Fruit fly (Drosophila melanogaster) whole organism, embryonic: ENCODE measurements around the gene CstF50.

ENCODE experiments used
- BEAF-32 ChIP-seq: fragments of 200-800 bp; sonication (Bioruptor generic); optimal IDR thresholded peaks from 3 replicates; lab custom pipeline; 2017; ENCODE audit warnings: missing biosample characterization, missing genetic modification characterization, mild to moderate bottlenecking, moderate library complexity, missing genetic modification reagents
- CG10267 ChIP-seq: fragments of 200-800 bp; sonication (Bioruptor generic); optimal IDR thresholded peaks from 2 replicates; lab custom pipeline; 2018; ENCODE audit warnings: missing biosample characterization, mild to moderate bottlenecking, missing genetic modification characterization, moderate library complexity
- CG10462 ChIP-seq: fragments of 200-800 bp; sonication (Bioruptor generic); optimal IDR thresholded peaks from 2 replicates; lab custom pipeline; 2016; ENCODE audit warnings: missing biosample characterization, missing genetic modification characterization
- CG13123 ChIP-seq: fragments of 200-800 bp; sonication (Bioruptor generic); optimal IDR thresholded peaks from 2 replicates; lab custom pipeline; 2016; ENCODE audit warnings: missing biosample characterization, missing genetic modification characterization
- CG15514 ChIP-seq: fragments of 200-800 bp; sonication (Bioruptor generic); optimal IDR thresholded peaks from 3 replicates; lab custom pipeline; 2017; ENCODE audit warnings: missing biosample characterization, missing genetic modification characterization, mild to moderate bottlenecking, moderate library complexity, missing genetic modification reagents
- CG17328 ChIP-seq: fragments of 200-800 bp; sonication (Bioruptor generic); IDR thresholded peaks from 2 replicates; pipeline ENCODE4 v1.3.6; 2022; ENCODE audit warnings: missing biosample characterization, missing genetic modification characterization
- CG18599 ChIP-seq: fragments of 200-800 bp; sonication (Bioruptor generic); optimal IDR thresholded peaks from 3 replicates; lab custom pipeline; 2017; ENCODE audit warnings: missing biosample characterization, missing genetic modification characterization, mild to moderate bottlenecking, moderate library complexity, missing genetic modification reagents
- CG2199 ChIP-seq: fragments of 200-800 bp; sonication (Bioruptor generic); IDR thresholded peaks from 3 replicates; pipeline ENCODE4 v1.3.6; 2022; ENCODE audit warnings: missing biosample characterization, missing genetic modification characterization
- CG2712 ChIP-seq: fragments of 200-800 bp; optimal IDR thresholded peaks from 3 replicates; lab custom pipeline; 2019; ENCODE audit warnings: missing biosample characterization, mild to moderate bottlenecking, missing genetic modification characterization, moderate library complexity
- CG3163 ChIP-seq: fragments of 200-800 bp; sonication (Bioruptor generic); optimal IDR thresholded peaks from 3 replicates; lab custom pipeline; 2016; ENCODE audit warnings: missing biosample characterization, missing genetic modification characterization
- CG3281 ChIP-seq: fragments of 200-800 bp; sonication (Bioruptor generic); optimal IDR thresholded peaks from 3 replicates; lab custom pipeline; 2017; ENCODE audit warnings: missing biosample characterization, mild to moderate bottlenecking, missing genetic modification characterization
- CG33213 ChIP-seq: fragments of 200-800 bp; sonication (Bioruptor generic); optimal IDR thresholded peaks from 3 replicates; lab custom pipeline; 2016; ENCODE audit warnings: missing biosample characterization, missing genetic modification characterization
- CG34422 ChIP-seq: fragments of 200-800 bp; sonication (Bioruptor generic); IDR thresholded peaks from 3 replicates; pipeline ENCODE4 v1.3.6; 2022; ENCODE audit warnings: missing biosample characterization, missing genetic modification characterization
- CG3995 ChIP-seq: fragments of 200-800 bp; sonication (Bioruptor generic); optimal IDR thresholded peaks from 3 replicates; lab custom pipeline; 2016; ENCODE audit warnings: missing biosample characterization, missing genetic modification characterization
- CG4424 ChIP-seq: fragments of 200-800 bp; sonication (Bioruptor generic); optimal IDR thresholded peaks from 3 replicates; lab custom pipeline; 2016; ENCODE audit warnings: missing biosample characterization, missing genetic modification characterization
- CG4707 ChIP-seq: fragments of 200-800 bp; sonication (Bioruptor generic); optimal IDR thresholded peaks from 2 replicates; lab custom pipeline; 2018; ENCODE audit warnings: missing biosample characterization, mild to moderate bottlenecking, missing genetic modification characterization, moderate library complexity
- CG6272 ChIP-seq: fragments of 200-800 bp; sonication (Bioruptor generic); IDR thresholded peaks from 2 replicates; pipeline ENCODE4 v1.3.6; 2022; ENCODE audit warnings: missing biosample characterization, missing genetic modification characterization
- CHES-1-like ChIP-seq: fragments of 200-800 bp; sonication (Bioruptor generic); optimal IDR thresholded peaks from 2 replicates; lab custom pipeline; 2016; ENCODE audit warnings: missing biosample characterization, missing genetic modification characterization
- Dfd ChIP-seq, 2 experiments: fragments of >200 bp; optimal IDR thresholded peaks; 2 replicates each; lab custom pipeline; 2017; ENCODE audit warnings: missing biosample characterization in 2 of 2, missing genetic modification characterization in 2 of 2
- Dll ChIP-seq: fragments of 200-800 bp; sonication (Bioruptor generic); IDR thresholded peaks from 4 replicates; pipeline ENCODE4 v1.3.6; 2022; ENCODE audit warnings: missing biosample characterization, missing genetic modification characterization; ENCODE audit not compliant: partially characterized antibody
- Dref ChIP-seq: fragments of 200-800 bp; sonication (Bioruptor generic); IDR thresholded peaks from 2 replicates; pipeline ENCODE4 v1.3.6; 2022; ENCODE audit warnings: missing biosample characterization, missing genetic modification characterization
- E2f2 ChIP-seq: fragments of 200-800 bp; sonication (Bioruptor generic); IDR thresholded peaks from 2 replicates; pipeline ENCODE4 v1.3.6; 2022; ENCODE audit warnings: missing biosample characterization, missing genetic modification characterization
- ERR ChIP-seq: fragments of 200-800 bp; sonication (Bioruptor generic); optimal IDR thresholded peaks from 2 replicates; lab custom pipeline; 2016; ENCODE audit warnings: missing biosample characterization, missing genetic modification characterization
- HLHmδ ChIP-seq: fragments of 200-800 bp; sonication (Bioruptor generic); optimal IDR thresholded peaks from 2 replicates; lab custom pipeline; 2018; ENCODE audit warnings: missing biosample characterization, mild to moderate bottlenecking, missing genetic modification characterization, moderate library complexity
- MESR4 ChIP-seq: fragments of 200-800 bp; sonication (Bioruptor generic); optimal IDR thresholded peaks from 2 replicates; lab custom pipeline; 2018; ENCODE audit warnings: missing biosample characterization, mild to moderate bottlenecking, missing genetic modification characterization, moderate library complexity
- NFAT ChIP-seq: fragments of 200-800 bp; sonication (Bioruptor generic); IDR thresholded peaks from 2 replicates; pipeline ENCODE4 v1.3.6; 2022; ENCODE audit warnings: missing biosample characterization, missing genetic modification characterization
- Scr ChIP-seq: fragments of 200-800 bp; sonication (Bioruptor generic); IDR thresholded peaks from 2 replicates; pipeline ENCODE4 v1.3.6; 2022; ENCODE audit warnings: missing biosample characterization, missing genetic modification characterization; ENCODE audit not compliant: partially characterized antibody
- Vsx1 ChIP-seq: fragments of 200-800 bp; sonication (Bioruptor generic); optimal IDR thresholded peaks from 2 replicates; lab custom pipeline; 2017; ENCODE audit warnings: missing biosample characterization, mild to moderate bottlenecking, missing genetic modification characterization, missing genetic modification reagents
- YL-1 ChIP-seq: fragments of 200-800 bp; sonication (Bioruptor generic); optimal IDR thresholded peaks from 3 replicates; lab custom pipeline; 2017; ENCODE audit warnings: missing biosample characterization, mild to moderate bottlenecking, missing genetic modification characterization
- al ChIP-seq: fragments of 200-800 bp; sonication (Bioruptor generic); IDR thresholded peaks from 2 replicates; pipeline ENCODE4 v1.3.6; 2022; ENCODE audit warnings: missing biosample characterization, missing genetic modification characterization
- bigmax ChIP-seq: fragments of 200-800 bp; sonication (Bioruptor generic); optimal IDR thresholded peaks from 2 replicates; lab custom pipeline; 2018; ENCODE audit warnings: missing biosample characterization, mild to moderate bottlenecking, missing genetic modification characterization
- chinmo ChIP-seq: fragments of 200-800 bp; sonication (Bioruptor generic); IDR thresholded peaks from 4 replicates; pipeline ENCODE4 v1.3.6; 2022; ENCODE audit warnings: missing biosample characterization, missing genetic modification characterization; ENCODE audit not compliant: partially characterized antibody
- crp ChIP-seq, 2 experiments: fragments of 200-800 bp; sonication (Bioruptor generic); optimal IDR thresholded peaks; 2 replicates in 1 of 2; 3 replicates in 1 of 2; lab custom pipeline; 2017; ENCODE audit warnings: missing biosample characterization in 2 of 2, missing genetic modification characterization in 2 of 2, mild to moderate bottlenecking in 1 of 2, moderate library complexity in 1 of 2
- dpn ChIP-seq, 2 experiments: fragments of 200-800 bp; sonication (Bioruptor generic); optimal IDR thresholded peaks; 3 replicates each; lab custom pipeline; 2016; ENCODE audit warnings: missing biosample characterization in 2 of 2, missing genetic modification characterization in 2 of 2
- gfzf ChIP-seq: fragments of 200-800 bp; sonication (Bioruptor generic); optimal IDR thresholded peaks from 2 replicates; lab custom pipeline; 2016; ENCODE audit warnings: missing biosample characterization, mild to moderate bottlenecking, missing genetic modification characterization, moderate library complexity
- h ChIP-seq: fragments of >200 bp; optimal IDR thresholded peaks from 2 replicates; lab custom pipeline; 2017
- ind ChIP-seq: fragments of 200-800 bp; sonication (Bioruptor generic); optimal IDR thresholded peaks from 3 replicates; lab custom pipeline; 2016; ENCODE audit warnings: missing biosample characterization, missing genetic modification characterization
- jigr1 ChIP-seq: fragments of 200-800 bp; sonication (Bioruptor generic); IDR thresholded peaks from 3 replicates; pipeline ENCODE4 v1.3.6; 2022; ENCODE audit warnings: missing biosample characterization, missing genetic modification characterization
- knrl ChIP-seq: fragments of 200-800 bp; sonication (Bioruptor generic); IDR thresholded peaks from 3 replicates; pipeline ENCODE4 v1.3.6; 2022; ENCODE audit warnings: missing biosample characterization, missing genetic modification characterization; ENCODE audit not compliant: partially characterized antibody
- mirr ChIP-seq: fragments of 200-800 bp; sonication (Bioruptor generic); optimal IDR thresholded peaks from 3 replicates; lab custom pipeline; 2018; ENCODE audit warnings: missing biosample characterization, mild to moderate bottlenecking, missing genetic modification characterization
- nmo ChIP-seq: fragments of 200-800 bp; sonication (Bioruptor generic); optimal IDR thresholded peaks from 2 replicates; lab custom pipeline; 2018; ENCODE audit warnings: missing biosample characterization, mild to moderate bottlenecking, missing genetic modification characterization, moderate library complexity
- nom ChIP-seq: fragments of 200-800 bp; sonication (Bioruptor generic); optimal IDR thresholded peaks from 2 replicates; lab custom pipeline; 2017; ENCODE audit warnings: missing biosample characterization, missing genetic modification characterization, mild to moderate bottlenecking, moderate library complexity, missing genetic modification reagents
- pnt ChIP-seq: fragments of 200-800 bp; sonication (Bioruptor generic); optimal IDR thresholded peaks from 3 replicates; lab custom pipeline; 2016; ENCODE audit warnings: missing biosample characterization, missing genetic modification characterization
- pzg ChIP-seq: fragments of 200-800 bp; sonication (Bioruptor generic); optimal IDR thresholded peaks from 3 replicates; lab custom pipeline; 2018; ENCODE audit warnings: missing biosample characterization, mild to moderate bottlenecking, missing genetic modification characterization, moderate library complexity
- row ChIP-seq: fragments of 200-800 bp; sonication (Bioruptor generic); IDR thresholded peaks from 3 replicates; pipeline ENCODE4 v1.3.6; 2022; ENCODE audit warnings: missing biosample characterization, missing genetic modification characterization
- scrt ChIP-seq: fragments of 200-800 bp; sonication (Bioruptor generic); optimal IDR thresholded peaks from 2 replicates; lab custom pipeline; 2018; ENCODE audit warnings: missing biosample characterization, mild to moderate bottlenecking, missing genetic modification characterization, moderate library complexity
- sens ChIP-seq: fragments of 200-800 bp; sonication (Bioruptor generic); peaks from one replicate; lab custom pipeline; 2016; ENCODE audit warnings: missing biosample characterization, missing genetic modification characterization
- sisA ChIP-seq: fragments of 200-800 bp; sonication (Bioruptor generic); IDR thresholded peaks from 2 replicates; pipeline ENCODE4 v1.3.6; 2022; ENCODE audit warnings: missing biosample characterization, missing genetic modification characterization
- tna ChIP-seq: fragments of 200-800 bp; sonication (Bioruptor generic); IDR thresholded peaks from 2 replicates; pipeline ENCODE4 v1.3.6; 2022; ENCODE audit warnings: missing biosample characterization, missing genetic modification characterization; ENCODE audit not compliant: partially characterized antibody

CstF50 gene

dm6 chr3R:31745629-31746081 lies 8.9 kb upstream of the CstF50 start, which contains the start of gene awd:
Gene awd, minus strand, starts transcription at chr3R:31746077.
- TF ChIP-seq NFAT (GFP tag; lab: Robert Waterston, UW) = peak; percentile 14; the same call in 1 of the 2 replicates
- no peak for TF ChIP-seq CG18599 (GFP tag; lab: Kevin White, UChicago)
- no peak for TF ChIP-seq CG17328
- peak; percentile 34 for TF ChIP-seq CG3281 (GFP tag; lab: Kevin White, UChicago)
- peak; percentile 43 for TF ChIP-seq BEAF-32 (GFP tag; lab: Kevin White, UChicago)
- TF ChIP-seq h (lab: Kevin White, UChicago) = no peak
- TF ChIP-seq crp (GFP tag; optimal IDR thresholded peaks at IDR 0.05; lab: Kevin White, UChicago) = peak in 1 of 2 experiments; percentile 28
- no peak for TF ChIP-seq CG10462 (GFP tag; lab: Kevin White, UChicago)
- TF ChIP-seq gfzf (GFP tag; lab: Kevin White, UChicago) = peak; percentile 94
- peak; percentile 5 for TF ChIP-seq CG3163 (GFP tag; lab: Kevin White, UChicago)
- TF ChIP-seq mirr (GFP tag; lab: Kevin White, UChicago) = no peak
- no peak for TF ChIP-seq Dfd (GFP tag; optimal IDR thresholded peaks at IDR 0.05; lab: Kevin White, UChicago)
- no peak for TF ChIP-seq CG13123 (GFP tag; lab: Kevin White, UChicago)
- TF ChIP-seq E2f2 (GFP tag; lab: Robert Waterston, UW) = peak; percentile 74
- TF ChIP-seq jigr1 (GFP tag; lab: Robert Waterston, UW) = no peak
- peak; percentile 12 for TF ChIP-seq CG2712 (tag; lab: Kevin White, UChicago)
- TF ChIP-seq CG4707 = no peak
- TF ChIP-seq al (GFP tag; lab: Robert Waterston, UW) = no peak
- peak; percentile 5 for TF ChIP-seq CG33213 (GFP tag; lab: Kevin White, UChicago)
- peak; percentile 89 for TF ChIP-seq MESR4 (GFP tag; lab: Kevin White, UChicago)
- TF ChIP-seq YL-1 (GFP tag; lab: Kevin White, UChicago) = peak; percentile 59
- 0 out of 2 replicates have a peak, but pooled peaks have one; percentile 10 for TF ChIP-seq Scr
- peak; percentile 20 for TF ChIP-seq ERR (GFP tag; lab: Kevin White, UChicago)
- TF ChIP-seq CG4424 (GFP tag; lab: Kevin White, UChicago) = no peak
- peak; percentile 48 for TF ChIP-seq Dref (GFP tag; lab: Robert Waterston, UW)
- peak; percentile 30 for TF ChIP-seq CG10267 (tag; lab: Kevin White, UChicago)
- TF ChIP-seq bigmax (GFP tag; lab: Kevin White, UChicago) = peak; percentile 95
- TF ChIP-seq CG3995 (GFP tag; lab: Kevin White, UChicago) = peak; percentile 27
- no peak for TF ChIP-seq pnt
- peak; percentile 33 for TF ChIP-seq sens (GFP tag; lab: Kevin White, UChicago)
- peak in 1 of 2 experiments; percentile 1 for TF ChIP-seq dpn (GFP tag; optimal IDR thresholded peaks at IDR 0.05; lab: Kevin White, UChicago)
- peak; percentile 85 for TF ChIP-seq CG15514 (GFP tag; lab: Kevin White, UChicago)
- no peak for TF ChIP-seq Vsx1 (GFP tag; lab: Kevin White, UChicago)
- TF ChIP-seq pzg (GFP tag; lab: Kevin White, UChicago) = peak; percentile 81
- TF ChIP-seq scrt (GFP tag; lab: Kevin White, UChicago) = peak; percentile 16
- 0 out of 3 replicates have a peak, but pooled peaks have one; percentile 18 for TF ChIP-seq knrl
- TF ChIP-seq HLHmδ (GFP tag; lab: Kevin White, UChicago) = peak; percentile 18
- peak; percentile 52 for TF ChIP-seq CHES-1-like
- peak; percentile 22 for TF ChIP-seq nmo
- 0 out of 4 replicates have a peak, but pooled peaks have one; percentile 44 for TF ChIP-seq chinmo (GFP tag; lab: Robert Waterston, UW)
- peak; percentile 26; the same call in 1 of the 4 replicates for TF ChIP-seq Dll (GFP tag; lab: Robert Waterston, UW)
- no peak for TF ChIP-seq ind
- TF ChIP-seq CG2199 (GFP tag; lab: Robert Waterston, UW) = 0 out of 3 replicates have a peak, but pooled peaks have one; percentile 11
- TF ChIP-seq sisA (GFP tag; lab: Robert Waterston, UW) = no peak
- TF ChIP-seq row (GFP tag; lab: Robert Waterston, UW) = peak; percentile 24; the same call in 1 of the 3 replicates
- peak; percentile 15; the same call in 1 of the 2 replicates for TF ChIP-seq tna
- no peak for TF ChIP-seq CG6272 (GFP tag; lab: Robert Waterston, UW)
- TF ChIP-seq nom (GFP tag; lab: Kevin White, UChicago) = peak; percentile 68
- TF ChIP-seq CG34422 (GFP tag; lab: Robert Waterston, UW) = peak; percentile 64; the same call in 1 of the 3 replicates
